Worm (Caenorhabditis elegans) whole organism, mixed stage, embryonic: Measurements from ENCODE around the gene picc-1.

Experiments used
- mab-5 ChIP-seq: fragments of 150-350 bp; optimal IDR thresholded peaks from 2 replicates; lab custom pipeline; 2014; ENCODE audit warnings: missing biosample characterization, missing genetic modification characterization
- nhr-28 ChIP-seq: fragments of 150-350 bp; optimal IDR thresholded peaks from 2 replicates; lab custom pipeline; 2014; ENCODE audit warnings: missing biosample characterization, missing genetic modification characterization

- TF ChIP-seq mab-5 (tag; lab: Kevin White, UChicago) (no peak), nhr-28 (tag; lab: Kevin White, UChicago) (no peak)
Observed at ce11 chrV:6018944-6019450, at the start of gene picc-1.
